Fruit fly (Drosophila melanogaster) whole organism, pupa: Measurements from ENCODE around the gene CG13005.
A peak's percentile ranks its signal among the peaks of the same experiment; 100 is the strongest.

Source experiments
- CG10348 ChIP-seq: fragments of 200-800 bp; sonication (Bioruptor generic); IDR thresholded peaks from 2 replicates; pipeline ENCODE4 v1.3.6; 2022; ENCODE audit warnings: missing biosample characterization, missing genetic modification characterization
- CG12605 ChIP-seq: fragments of 200-800 bp; sonication (Bioruptor generic); IDR thresholded peaks from 2 replicates; pipeline ENCODE4 v1.3.6; 2022; ENCODE audit warnings: missing biosample characterization, missing genetic modification characterization
- CG13204 ChIP-seq: fragments of 200-800 bp; sonication (Bioruptor generic); optimal IDR thresholded peaks from 2 replicates; lab custom pipeline; 2018; ENCODE audit warnings: missing biosample characterization, mild to moderate bottlenecking, missing genetic modification characterization, moderate library complexity
- CG14655 ChIP-seq: fragments of 200-800 bp; sonication (Bioruptor generic); optimal IDR thresholded peaks from 3 replicates; lab custom pipeline; 2017; ENCODE audit warnings: mild to moderate bottlenecking, missing biosample characterization, missing genetic modification reagents, missing genetic modification characterization
- CG15710 ChIP-seq: fragments of 200-800 bp; sonication (Bioruptor generic); optimal IDR thresholded peaks from 2 replicates; lab custom pipeline; 2018; ENCODE audit warnings: missing biosample characterization, mild to moderate bottlenecking, missing genetic modification characterization, moderate library complexity
- CG17806 ChIP-seq: fragments of 200-800 bp; sonication (Bioruptor generic); optimal IDR thresholded peaks from 2 replicates; lab custom pipeline; 2018; ENCODE audit warnings: missing biosample characterization, mild to moderate bottlenecking, missing genetic modification characterization, moderate library complexity
- CG32121 ChIP-seq: fragments of 200-800 bp; sonication (Bioruptor generic); IDR thresholded peaks from 2 replicates; pipeline ENCODE4 v1.3.6; 2022; ENCODE audit warnings: missing biosample characterization, missing genetic modification characterization
- CG34367 ChIP-seq: fragments of 200-800 bp; sonication (Bioruptor generic); optimal IDR thresholded peaks from 2 replicates; lab custom pipeline; 2018; ENCODE audit warnings: missing biosample characterization, mild to moderate bottlenecking, missing genetic modification characterization
- CG4496 ChIP-seq: fragments of 200-800 bp; sonication (Bioruptor generic); IDR thresholded peaks from 3 replicates; pipeline ENCODE4 v1.3.6; 2022; ENCODE audit warnings: missing biosample characterization, missing genetic modification characterization
- CG8159 ChIP-seq: fragments of 200-800 bp; sonication (Bioruptor generic); optimal IDR thresholded peaks from 3 replicates; lab custom pipeline; 2018; ENCODE audit warnings: missing biosample characterization, mild to moderate bottlenecking, missing genetic modification characterization, moderate library complexity
- CG8301 ChIP-seq: fragments of 200-800 bp; sonication (Bioruptor generic); optimal IDR thresholded peaks from 2 replicates; lab custom pipeline; 2018; ENCODE audit warnings: missing biosample characterization, mild to moderate bottlenecking, missing genetic modification characterization
- CG9948 ChIP-seq: fragments of 200-800 bp; sonication (Bioruptor generic); optimal IDR thresholded peaks from 2 replicates; lab custom pipeline; 2018; ENCODE audit warnings: missing biosample characterization, mild to moderate bottlenecking, missing genetic modification characterization, moderate library complexity
- D1 ChIP-seq: fragments of 200-800 bp; sonication (Bioruptor generic); optimal IDR thresholded peaks from 2 replicates; lab custom pipeline; 2018; ENCODE audit warnings: missing biosample characterization, mild to moderate bottlenecking, missing genetic modification characterization, moderate library complexity
- EcR ChIP-seq: fragments of 200-800 bp; sonication (Bioruptor generic); optimal IDR thresholded peaks from 3 replicates; lab custom pipeline; 2019; ENCODE audit warnings: missing biosample characterization, missing genetic modification characterization, mild to moderate bottlenecking, moderate library complexity, missing genetic modification reagents
- Ets98B ChIP-seq: fragments of 200-800 bp; sonication (Bioruptor generic); IDR thresholded peaks from 2 replicates; pipeline ENCODE4 v1.3.6; 2022; ENCODE audit warnings: missing biosample characterization, missing genetic modification characterization
- Pif1A ChIP-seq: fragments of 200-800 bp; sonication (Bioruptor generic); optimal IDR thresholded peaks from 3 replicates; lab custom pipeline; 2016; ENCODE audit warnings: missing biosample characterization, missing genetic modification characterization
- Pif1B ChIP-seq: fragments of 200-800 bp; sonication (Bioruptor generic); optimal IDR thresholded peaks from 3 replicates; lab custom pipeline; 2016; ENCODE audit warnings: missing biosample characterization, missing genetic modification characterization
- Snoo ChIP-seq: fragments of 200-800 bp; sonication (Bioruptor generic); optimal IDR thresholded peaks from 3 replicates; lab custom pipeline; 2017; ENCODE audit warnings: missing biosample characterization, mild to moderate bottlenecking, missing genetic modification characterization, inconsistent platforms
- fd96Ca ChIP-seq: fragments of 200-800 bp; sonication (Bioruptor generic); IDR thresholded peaks from 3 replicates; pipeline ENCODE4 v1.3.6; 2022; ENCODE audit warnings: missing biosample characterization, missing genetic modification characterization
- gl ChIP-seq: fragments of 200-800 bp; sonication (Bioruptor generic); optimal IDR thresholded peaks from 2 replicates; lab custom pipeline; 2018; ENCODE audit warnings: missing biosample characterization, mild to moderate bottlenecking, missing genetic modification characterization
- rn ChIP-seq: fragments of 200-800 bp; sonication (Bioruptor generic); IDR thresholded peaks from 2 replicates; pipeline ENCODE4 v1.3.6; 2022; ENCODE audit warnings: missing biosample characterization, missing genetic modification characterization

CG13005 gene

DNA sequence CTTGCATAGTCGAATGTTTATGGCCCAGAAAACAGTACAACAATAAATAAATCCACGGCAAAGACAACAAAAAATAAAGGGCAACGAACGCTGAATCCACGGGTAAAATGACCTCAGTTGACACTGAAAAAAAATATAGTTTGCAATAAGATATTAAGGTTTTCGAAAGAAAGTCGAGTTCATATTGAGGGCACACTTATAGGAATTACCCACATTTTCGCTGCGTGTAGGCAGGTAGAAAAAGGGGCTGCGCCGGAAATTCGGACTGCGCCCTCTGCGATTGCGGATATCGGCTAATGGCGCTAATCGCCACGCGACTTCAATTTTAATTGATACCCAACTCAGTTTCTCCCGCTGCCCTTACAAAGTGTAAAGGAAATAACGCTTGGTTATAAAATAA is 5.2 kb downstream of the CG13005 start:
- TF ChIP-seq CG15710 (tag; lab: Kevin White, UChicago) = no peak
- TF ChIP-seq, all 21 proteins: peak for 0

DNA sequence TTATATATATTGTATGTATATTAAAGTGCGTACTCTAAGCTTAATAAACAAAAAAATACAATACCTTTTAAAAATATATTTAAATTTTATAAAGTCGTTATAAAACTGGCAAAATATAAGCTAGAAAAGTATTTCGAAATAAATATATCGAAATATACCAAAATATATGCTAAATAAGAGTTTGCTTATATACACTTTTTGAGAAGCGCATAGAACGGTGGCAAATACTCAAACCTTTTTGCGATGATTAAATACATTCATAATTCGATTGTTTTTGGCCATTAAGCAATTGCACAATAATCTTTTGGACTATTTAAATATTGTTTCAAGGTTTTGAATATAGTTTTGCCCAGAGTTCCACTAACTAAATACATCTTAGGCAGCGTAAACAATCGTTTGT is 5.6 kb downstream of the CG13005 start:
- TF ChIP-seq CG8301 (no peak), Pif1B (no peak), rn (GFP tag; lab: Robert Waterston, UW) (no peak), CG13204 (no peak), CG34367 (tag; lab: Kevin White, UChicago) (no peak), EcR (GFP tag; lab: Kevin White, UChicago) (no peak), CG10348 (GFP tag; lab: Robert Waterston, UW) (no peak), CG8159 (no peak), CG14655 (no peak), Pif1A (GFP tag; lab: Kevin White, UChicago) (no peak), CG9948 (tag; lab: Kevin White, UChicago) (no peak), CG4496 (GFP tag; lab: Robert Waterston, UW) (no peak), D1 (tag; lab: Kevin White, UChicago) (no peak), CG12605 (no peak), fd96Ca (GFP tag; lab: Robert Waterston, UW) (no peak), gl (tag; lab: Kevin White, UChicago) (no peak)

DNA sequence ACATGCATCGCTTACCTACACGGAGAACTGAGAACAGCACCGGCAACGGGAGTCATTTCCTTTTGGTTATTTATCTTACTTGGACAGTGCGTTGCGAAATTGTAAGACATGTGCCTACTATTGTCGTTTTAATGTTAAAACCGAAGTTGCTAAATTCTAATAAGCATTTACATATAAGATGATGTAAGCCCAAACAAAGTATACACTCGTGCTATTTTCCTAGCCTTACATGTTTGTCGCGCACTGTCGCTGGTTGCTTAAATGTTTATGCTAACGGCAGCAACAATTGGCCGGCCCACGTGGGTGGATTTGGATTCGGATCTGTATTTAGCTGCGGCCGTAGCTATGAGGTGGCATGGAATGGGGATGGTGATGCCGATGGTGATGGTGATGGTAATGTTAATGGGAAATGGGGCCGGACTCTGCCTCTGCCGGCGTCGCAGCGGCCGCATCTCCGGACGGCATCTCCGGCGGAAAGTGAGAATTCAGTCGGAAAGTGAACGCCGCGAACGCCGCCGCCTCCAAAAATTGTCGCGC is 7.8 kb downstream of the CG13005 start, which contains the start of gene CG4829:
Gene CG4829, plus strand, starts transcription at position 487 of the 537 bp plus-strand sequence.
- no peak for TF ChIP-seq CG10348 (GFP tag; lab: Robert Waterston, UW)
- TF ChIP-seq Pif1A (GFP tag; lab: Kevin White, UChicago) = no peak
- no peak for TF ChIP-seq CG34367 (tag; lab: Kevin White, UChicago)
- TF ChIP-seq CG4496 (GFP tag; lab: Robert Waterston, UW) = peak; percentile 74; the same call in 2 of the 3 replicates
- no peak for TF ChIP-seq CG14655
- TF ChIP-seq CG12605 = peak; percentile 57; the same call in 1 of the 2 replicates
- TF ChIP-seq CG9948 (tag; lab: Kevin White, UChicago) = peak; percentile 38
- TF ChIP-seq CG13204 = no peak
- no peak for TF ChIP-seq rn (GFP tag; lab: Robert Waterston, UW)
- peak; percentile 58 for TF ChIP-seq CG32121 (GFP tag; lab: Robert Waterston, UW)
- peak; percentile 50 for TF ChIP-seq CG8159
- no peak for TF ChIP-seq Pif1B
- peak; percentile 73 for TF ChIP-seq Ets98B (GFP tag; lab: Robert Waterston, UW)
- TF ChIP-seq CG15710 (tag; lab: Kevin White, UChicago) = peak; percentile 47
- peak; percentile 73 for TF ChIP-seq fd96Ca (GFP tag; lab: Robert Waterston, UW)
- no peak for TF ChIP-seq EcR (GFP tag; lab: Kevin White, UChicago)
- TF ChIP-seq CG17806 (tag; lab: Kevin White, UChicago) = peak; percentile 39
- peak; percentile 10 for TF ChIP-seq Snoo (tag; lab: Kevin White, UChicago)
- no peak for TF ChIP-seq D1 (tag; lab: Kevin White, UChicago)
- TF ChIP-seq gl (tag; lab: Kevin White, UChicago) = no peak
- peak; percentile 49 for TF ChIP-seq CG8301

DNA sequence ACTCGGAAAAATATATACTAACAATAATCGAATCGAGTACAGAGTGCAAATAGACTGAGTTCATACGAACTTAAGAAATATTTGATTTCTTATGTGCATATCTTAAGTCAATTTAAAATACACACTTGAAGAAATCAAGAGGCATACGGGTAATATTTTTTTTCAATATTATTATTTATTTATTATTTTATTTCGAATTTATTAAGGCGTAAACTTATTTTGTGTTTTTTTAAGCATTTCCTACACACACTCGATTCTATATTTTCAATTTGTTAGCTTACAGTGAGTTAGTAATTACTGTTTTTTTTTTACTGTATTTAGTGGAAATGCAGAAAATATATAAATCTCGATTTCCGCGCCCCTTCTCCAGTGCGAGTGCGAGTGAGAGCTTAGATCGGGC is 9.8 kb downstream of the CG13005 start:
- no peak for TF ChIP-seq CG10348 (GFP tag; lab: Robert Waterston, UW)
- peak; percentile 18 for TF ChIP-seq D1 (tag; lab: Kevin White, UChicago)
- TF ChIP-seq Pif1B = no peak

DNA sequence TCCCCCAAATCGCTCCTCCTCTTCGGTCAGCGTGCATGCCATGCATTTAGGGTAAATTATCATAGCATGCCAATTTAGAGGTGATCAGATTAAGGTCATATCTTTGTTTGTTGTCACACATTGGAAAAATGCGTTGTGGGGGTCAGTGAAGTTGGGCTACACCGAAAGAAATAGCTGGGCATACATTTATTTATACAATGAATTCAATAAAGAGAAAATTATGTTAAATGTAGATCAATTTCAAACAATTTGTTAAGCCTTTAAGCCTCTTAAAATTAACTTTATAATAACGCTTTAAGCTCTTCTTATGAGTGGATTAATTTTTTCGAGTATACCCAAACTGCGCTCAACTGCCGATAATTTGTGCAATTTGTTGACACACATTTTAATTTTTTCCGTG is 10.9 kb downstream of the CG13005 start:
- TF ChIP-seq CG34367 (tag; lab: Kevin White, UChicago) = no peak
- peak; percentile 28 for TF ChIP-seq CG8159
- peak; percentile 11 for TF ChIP-seq CG14655
- TF ChIP-seq CG17806 (tag; lab: Kevin White, UChicago) = peak; percentile 11
- peak; percentile 12; the same call in 1 of the 2 replicates for TF ChIP-seq CG32121 (GFP tag; lab: Robert Waterston, UW)
- no peak for TF ChIP-seq Pif1B
- TF ChIP-seq CG8301 = peak; percentile 5
- 0 out of 2 replicates have a peak, but pooled peaks have one; percentile 14 for TF ChIP-seq Ets98B (GFP tag; lab: Robert Waterston, UW)
- TF ChIP-seq, all 21 proteins: peak for 6

DNA sequence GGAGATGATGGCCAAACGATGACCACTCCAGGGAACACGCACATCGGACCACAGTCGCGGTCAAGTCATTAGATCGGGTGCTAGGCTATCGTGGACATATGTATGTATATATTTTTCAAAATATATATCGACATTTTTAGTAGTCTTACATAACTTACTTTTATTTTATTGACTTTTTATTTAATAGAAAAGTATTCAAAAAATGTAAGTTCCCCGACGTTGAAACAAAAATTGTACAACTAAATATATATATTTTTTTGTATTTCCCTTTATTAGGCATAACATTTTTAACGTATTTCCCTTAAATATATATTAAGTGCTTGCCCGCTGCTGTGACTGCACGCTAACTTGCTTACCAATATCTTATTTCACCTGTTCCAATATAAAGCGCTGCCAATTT is 11.7 kb downstream of the CG13005 start:
- TF ChIP-seq CG4496 (GFP tag; lab: Robert Waterston, UW) (peak; percentile 47; the same call in 2 of the 3 replicates), CG12605 (peak; percentile 45; the same call in 1 of the 2 replicates), fd96Ca (GFP tag; lab: Robert Waterston, UW) (no peak), Pif1B (peak; percentile 11), CG8301 (peak; percentile 28), CG10348 (GFP tag; lab: Robert Waterston, UW) (no peak), Ets98B (GFP tag; lab: Robert Waterston, UW) (peak; percentile 34), gl (tag; lab: Kevin White, UChicago) (no peak), rn (GFP tag; lab: Robert Waterston, UW) (no peak), CG34367 (tag; lab: Kevin White, UChicago) (no peak), CG15710 (tag; lab: Kevin White, UChicago) (peak; percentile 18), CG13204 (peak; percentile 2), Snoo (tag; lab: Kevin White, UChicago) (peak; percentile 25), CG32121 (GFP tag; lab: Robert Waterston, UW) (peak; percentile 64; the same call in 1 of the 2 replicates), CG8159 (peak; percentile 59), CG14655 (peak; percentile 62), CG17806 (tag; lab: Kevin White, UChicago) (peak; percentile 19)
